Fruit fly (Drosophila melanogaster): ENCODE results near the gene CG31220.

Gene CG31220

dm6 chr3R:19627792-19628522 lies 20.3 kb upstream of the CG31220 start (continued):
- TF ChIP-seq Ssrp (tag; optimal IDR thresholded peaks at IDR 0.05) (no peak), Sox100B (GFP tag; optimal IDR thresholded peaks at IDR 0.05) (peak; percentile 73), HHEX (GFP tag; optimal IDR thresholded peaks at IDR 0.05) (peak; percentile 77), CG12769 (tag; optimal IDR thresholded peaks at IDR 0.05) (no peak), fd96Cb (tag; optimal IDR thresholded peaks at IDR 0.05) (peak; percentile 67), esg (GFP tag; conservative IDR thresholded peaks at IDR 0.05) (0 out of 2 replicates have a peak, but pooled peaks have one; percentile 14), nerfin-1 (tag; optimal IDR thresholded peaks at IDR 0.05) (peak; percentile 44), CG1832 (GFP tag; optimal IDR thresholded peaks at IDR 0.05) (peak; percentile 29), unc-4 (GFP tag; IDR thresholded peaks at IDR 0.05; ENCODE audit: partially characterized antibody) (no peak), CG12104 (GFP tag; optimal IDR thresholded peaks at IDR 0.05) (peak; percentile 5), CG12391 (tag; optimal IDR thresholded peaks at IDR 0.05) (peak; percentile 20), vfl (GFP tag; optimal IDR thresholded peaks at IDR 0.05) (no peak), Ets97D (GFP tag; optimal IDR thresholded peaks at IDR 0.05) (no peak), CG2712 (tag; optimal IDR thresholded peaks at IDR 0.05) (peak; percentile 75), E2f2 (GFP tag; IDR thresholded peaks at IDR 0.05) (peak; percentile 9; the same call in 1 of the 2 replicates), vvl (GFP tag; IDR thresholded peaks at IDR 0.05) (0 out of 2 replicates have a peak, but pooled peaks have one; percentile 28), Deaf1 (tag; optimal IDR thresholded peaks at IDR 0.05) (peak; percentile 45), Nf-YB (GFP tag; optimal IDR thresholded peaks at IDR 0.05) (no peak), grau (tag; optimal IDR thresholded peaks at IDR 0.05) (peak; percentile 32), CG30403 (GFP tag; optimal IDR thresholded peaks at IDR 0.05) (peak; percentile 30), CG13296 (GFP tag; optimal IDR thresholded peaks at IDR 0.05) (peak; percentile 68), tgo (GFP tag; IDR thresholded peaks at IDR 0.05) (peak; percentile 40; the same call in 2 of the 3 replicates), Bgb (GFP tag; IDR thresholded peaks at IDR 0.05; ENCODE audit: partially characterized antibody) (no peak), tll (GFP tag; optimal IDR thresholded peaks at IDR 0.05) (peak in 1 of 2 experiments; percentile 53), CG17361 (GFP tag; IDR thresholded peaks at IDR 0.05) (peak; percentile 87), lmd (GFP tag; IDR thresholded peaks at IDR 0.05) (peak; percentile 35; the same call in 1 of the 2 replicates), CG7372 (GFP tag; IDR thresholded peaks at IDR 0.05) (0 out of 2 replicates have a peak, but pooled peaks have one; percentile 21), CG30431 (GFP tag; optimal IDR thresholded peaks at IDR 0.05) (peak; percentile 6), Max (GFP tag; optimal IDR thresholded peaks at IDR 0.05) (peak; percentile 54), CG18262 (tag; optimal IDR thresholded peaks at IDR 0.05) (peak; percentile 72), Oli (tag; optimal IDR thresholded peaks at IDR 0.05) (peak; percentile 5), Sry-δ (GFP tag; optimal IDR thresholded peaks at IDR 0.05) (no peak), Hmr (GFP tag; optimal IDR thresholded peaks at IDR 0.05) (peak; percentile 18), CG10209 (GFP tag; optimal IDR thresholded peaks at IDR 0.05) (peak; percentile 6), CG17328 (GFP tag; IDR thresholded peaks at IDR 0.05) (no peak), lilli (GFP tag; optimal IDR thresholded peaks at IDR 0.05) (no peak), CG14667 (GFP tag; IDR thresholded peaks at IDR 0.05) (no peak), Xrp1 (GFP tag; IDR thresholded peaks at IDR 0.05) (peak; percentile 49; the same call in 1 of the 2 replicates), Abd-B (GFP tag; optimal IDR thresholded peaks at IDR 0.05) (peak; percentile 50), Spps (tag; optimal IDR thresholded peaks at IDR 0.05) (peak; percentile 2), chn (GFP tag; optimal IDR thresholded peaks at IDR 0.05) (no peak), pan (optimal IDR thresholded peaks at IDR 0.05) (peak in 1 of 2 experiments; percentile 60), pan (GFP tag; optimal IDR thresholded peaks at IDR 0.05 in 1 of 2, IDR thresholded peaks at IDR 0.05 in 1 of 2) (peak in 1 of 2 experiments; percentile 29), ci (GFP tag; IDR thresholded peaks at IDR 0.05) (no peak), CG15269 (tag; optimal IDR thresholded peaks at IDR 0.05) (peak; percentile 4), CoRest (tag; optimal IDR thresholded peaks at IDR 0.05) (peak; percentile 43), Asciz (GFP tag; optimal IDR thresholded peaks at IDR 0.05) (peak; percentile 52), CG7556 (GFP tag; optimal IDR thresholded peaks at IDR 0.05) (peak; percentile 44)
